Worm (Caenorhabditis elegans) whole organism, mixed stage, embryonic: Measurements from ENCODE around the gene ZK355.2.

Experiments used
- ceh-83 ChIP-seq: fragments of 200-800 bp; sonication (Bioruptor generic); optimal IDR thresholded peaks from 2 replicates; lab custom pipeline; 2018; ENCODE audit warnings: mild to moderate bottlenecking, missing genetic modification characterization, missing compliant biosample characterization
- lin-13 ChIP-seq: fragments of 150-350 bp; optimal IDR thresholded peaks from 2 replicates; lab custom pipeline; 2014; ENCODE audit warnings: missing biosample characterization, missing genetic modification characterization
- lsy-2 ChIP-seq: fragments of 150-350 bp; optimal IDR thresholded peaks from 2 replicates; lab custom pipeline; 2014; ENCODE audit warnings: missing biosample characterization, missing genetic modification characterization
- mab-5 ChIP-seq: fragments of 150-350 bp; optimal IDR thresholded peaks from 2 replicates; lab custom pipeline; 2014; ENCODE audit warnings: missing biosample characterization, missing genetic modification characterization
- nhr-12 ChIP-seq: fragments of 150-350 bp; optimal IDR thresholded peaks from 2 replicates; lab custom pipeline; 2014; ENCODE audit warnings: missing biosample characterization, missing genetic modification characterization
- sptf-1 ChIP-seq: sonication (generic microtip); optimal IDR thresholded peaks from 2 replicates; lab custom pipeline; 2017; ENCODE audit warnings: mild to moderate bottlenecking, missing genetic modification characterization, moderate library complexity, missing compliant biosample characterization
- unc-39 ChIP-seq: fragments of 150-350 bp; optimal IDR thresholded peaks from 2 replicates; lab custom pipeline; 2014; ENCODE audit warnings: missing biosample characterization, missing genetic modification characterization
- unc-62 ChIP-seq: fragments of 150-350 bp; optimal IDR thresholded peaks from 2 replicates; lab custom pipeline; 2014; ENCODE audit warnings: missing biosample characterization, missing genetic modification reagents, missing genetic modification characterization
- ztf-11 ChIP-seq: fragments of 150-350 bp; optimal IDR thresholded peaks from 2 replicates; lab custom pipeline; 2014; ENCODE audit warnings: missing biosample characterization, missing genetic modification characterization

DNA sequence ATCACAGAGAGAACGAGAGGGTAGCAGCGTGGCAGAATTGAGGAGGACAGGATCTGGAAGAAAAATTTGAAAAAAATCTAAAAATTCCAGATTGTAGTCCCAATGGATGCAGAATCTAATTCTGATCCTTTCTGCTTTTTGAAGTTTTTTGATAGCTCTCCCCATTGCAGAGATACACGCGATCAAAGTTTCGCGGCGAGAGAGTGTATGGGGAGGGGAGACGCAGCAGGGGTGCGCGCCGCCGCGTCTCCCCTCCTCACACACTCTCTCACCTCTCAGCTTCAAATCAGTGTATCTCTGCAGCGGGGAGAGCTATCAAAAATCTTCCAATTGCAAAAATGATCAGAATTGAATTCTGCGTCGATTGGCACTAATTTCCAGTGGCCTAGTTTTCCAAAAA lies 42.6 kb upstream of the ZK355.2 start:
- TF ChIP-seq unc-39 (tag; lab: Kevin White, UChicago) (no peak), lin-13 (tag; lab: Kevin White, UChicago) (no peak), lsy-2 (tag; lab: Kevin White, UChicago) (no peak), ztf-11 (tag; lab: Kevin White, UChicago) (no peak), ceh-83 (GFP tag; lab: Kevin White, UChicago) (no peak), unc-62 (no peak), sptf-1 (tag; lab: Kevin White, UChicago) (no peak), nhr-12 (tag; lab: Kevin White, UChicago) (no peak), mab-5 (tag; lab: Kevin White, UChicago) (no peak)
